Fruit fly (Drosophila melanogaster) whole organism, embryonic: ENCODE measurements around the gene uncNacbeta.

Source experiments
- ATbp ChIP-seq: fragments of 200-800 bp; sonication (Bioruptor generic); optimal IDR thresholded peaks from 2 replicates; lab custom pipeline; 2017; ENCODE audit warnings: missing biosample characterization, mild to moderate bottlenecking, missing genetic modification characterization, missing genetic modification reagents
- Ada2b ChIP-seq: fragments of 200-800 bp; sonication (Bioruptor generic); IDR thresholded peaks from 2 replicates; pipeline ENCODE4 v1.3.6; 2022; ENCODE audit warnings: missing biosample characterization, missing genetic modification characterization
- Asciz ChIP-seq: fragments of 200-800 bp; sonication (Bioruptor generic); optimal IDR thresholded peaks from 2 replicates; lab custom pipeline; 2017; ENCODE audit warnings: missing biosample characterization, mild to moderate bottlenecking, missing genetic modification characterization, missing genetic modification reagents
- Bdp1 ChIP-seq: fragments of 200-800 bp; sonication (Bioruptor generic); optimal IDR thresholded peaks from 3 replicates; lab custom pipeline; 2016; ENCODE audit warnings: missing biosample characterization, missing genetic modification characterization
- C15 ChIP-seq: fragments of 200-800 bp; sonication (Bioruptor generic); IDR thresholded peaks from 3 replicates; pipeline ENCODE4 v1.3.6; 2022; ENCODE audit warnings: missing biosample characterization, missing genetic modification characterization
- CG11247 ChIP-seq: fragments of 200-800 bp; sonication (Bioruptor generic); IDR thresholded peaks from 2 replicates; pipeline ENCODE4 v1.3.6; 2022; ENCODE audit warnings: missing biosample characterization, missing genetic modification characterization
- CG13775 ChIP-seq: fragments of 200-800 bp; sonication (Bioruptor generic); optimal IDR thresholded peaks from 3 replicates; lab custom pipeline; 2017; ENCODE audit warnings: missing biosample characterization, mild to moderate bottlenecking, missing genetic modification characterization
- CG14965 ChIP-seq: fragments of 200-800 bp; sonication (Bioruptor generic); optimal IDR thresholded peaks from 2 replicates; lab custom pipeline; 2016; ENCODE audit warnings: missing biosample characterization, missing genetic modification characterization, borderline replicate concordance
- CG15479 ChIP-seq: fragments of 200-800 bp; sonication (Bioruptor generic); optimal IDR thresholded peaks from 3 replicates; lab custom pipeline; 2019; ENCODE audit warnings: missing biosample characterization, mild to moderate bottlenecking, missing genetic modification characterization, moderate library complexity
- CG16815 ChIP-seq: fragments of 200-800 bp; sonication (Bioruptor generic); optimal IDR thresholded peaks from 3 replicates; lab custom pipeline; 2017; ENCODE audit warnings: missing biosample characterization, mild to moderate bottlenecking, missing genetic modification characterization
- CG17328 ChIP-seq: fragments of 200-800 bp; sonication (Bioruptor generic); IDR thresholded peaks from 2 replicates; pipeline ENCODE4 v1.3.6; 2022; ENCODE audit warnings: missing biosample characterization, missing genetic modification characterization
- CG17912 ChIP-seq: fragments of 200-800 bp; sonication (Bioruptor generic); optimal IDR thresholded peaks from 2 replicates; lab custom pipeline; 2018; ENCODE audit warnings: missing biosample characterization, mild to moderate bottlenecking, missing genetic modification characterization
- CG1792 ChIP-seq: fragments of 200-800 bp; sonication (Bioruptor generic); optimal IDR thresholded peaks from 2 replicates; lab custom pipeline; 2016; ENCODE audit warnings: missing biosample characterization, missing genetic modification characterization
- CG18011 ChIP-seq: fragments of 200-800 bp; sonication (Bioruptor generic); optimal IDR thresholded peaks from 2 replicates; lab custom pipeline; 2017; ENCODE audit warnings: missing biosample characterization, missing genetic modification characterization, mild to moderate bottlenecking, moderate library complexity, missing genotype
- CG18619 ChIP-seq: fragments of 200-800 bp; sonication (Bioruptor generic); optimal IDR thresholded peaks from 3 replicates; lab custom pipeline; 2017; ENCODE audit warnings: missing biosample characterization, mild to moderate bottlenecking, missing genetic modification characterization
- CG32532 ChIP-seq: fragments of 200-800 bp; sonication (Bioruptor generic); IDR thresholded peaks from 2 replicates; pipeline ENCODE4 v1.3.6; 2022; ENCODE audit warnings: missing biosample characterization, missing genetic modification characterization
- CG34376 ChIP-seq: fragments of 200-800 bp; sonication (Bioruptor generic); optimal IDR thresholded peaks from 2 replicates; lab custom pipeline; 2018; ENCODE audit warnings: missing biosample characterization, mild to moderate bottlenecking, missing genetic modification characterization
- CG42726 ChIP-seq: fragments of 200-800 bp; sonication (Bioruptor generic); IDR thresholded peaks from 2 replicates; pipeline ENCODE4 v1.3.6; 2022; ENCODE audit warnings: missing biosample characterization, missing genetic modification characterization; ENCODE audit not compliant: partially characterized antibody
- CG4282 ChIP-seq: fragments of 200-800 bp; sonication (Bioruptor generic); optimal IDR thresholded peaks from 2 replicates; lab custom pipeline; 2016; ENCODE audit warnings: missing biosample characterization, missing genetic modification characterization
- CG4617 ChIP-seq: fragments of 200-800 bp; sonication (Bioruptor generic); optimal IDR thresholded peaks from 3 replicates; lab custom pipeline; 2016; ENCODE audit warnings: missing biosample characterization, missing genetic modification characterization, borderline replicate concordance
- CG4820 ChIP-seq: fragments of 200-800 bp; sonication (Bioruptor generic); optimal IDR thresholded peaks from 3 replicates; lab custom pipeline; 2016; ENCODE audit warnings: missing biosample characterization, missing genetic modification characterization
- CG6175 ChIP-seq: fragments of 200-800 bp; sonication (Bioruptor generic); IDR thresholded peaks from 3 replicates; pipeline ENCODE4 v1.3.6; 2022; ENCODE audit warnings: missing biosample characterization, missing genetic modification characterization
- CG6654 ChIP-seq: fragments of 200-800 bp; sonication (Bioruptor generic); optimal IDR thresholded peaks from 2 replicates; lab custom pipeline; 2017; ENCODE audit warnings: missing biosample characterization, mild to moderate bottlenecking, missing genetic modification characterization
- CG7271 ChIP-seq: fragments of 200-800 bp; sonication (Bioruptor generic); optimal IDR thresholded peaks from 2 replicates; lab custom pipeline; 2018; ENCODE audit warnings: missing biosample characterization, mild to moderate bottlenecking, missing genetic modification characterization, moderate library complexity
- CG7556 ChIP-seq: fragments of 200-800 bp; sonication (Bioruptor generic); optimal IDR thresholded peaks from 2 replicates; lab custom pipeline; 2017; ENCODE audit warnings: missing biosample characterization, mild to moderate bottlenecking, missing genetic modification characterization
- CG7987 ChIP-seq: fragments of 200-800 bp; sonication (Bioruptor generic); optimal IDR thresholded peaks from 2 replicates; lab custom pipeline; 2018; ENCODE audit warnings: missing biosample characterization, mild to moderate bottlenecking, missing genetic modification characterization, moderate library complexity
- CG8388 ChIP-seq: fragments of 200-800 bp; sonication (Bioruptor generic); optimal IDR thresholded peaks from 2 replicates; lab custom pipeline; 2019; ENCODE audit warnings: missing biosample characterization, mild to moderate bottlenecking, missing genetic modification characterization, moderate library complexity
- Chrac-16 ChIP-seq: fragments of 200-800 bp; sonication (Bioruptor generic); optimal IDR thresholded peaks from 3 replicates; lab custom pipeline; 2016; ENCODE audit warnings: missing biosample characterization, missing genetic modification characterization
- D19B ChIP-seq: fragments of 200-800 bp; sonication (Bioruptor generic); optimal IDR thresholded peaks from 2 replicates; lab custom pipeline; 2017; ENCODE audit warnings: missing biosample characterization, mild to moderate bottlenecking, missing genetic modification characterization
- ERR ChIP-seq: fragments of 200-800 bp; sonication (Bioruptor generic); optimal IDR thresholded peaks from 2 replicates; lab custom pipeline; 2016; ENCODE audit warnings: missing biosample characterization, missing genetic modification characterization
- GATAe ChIP-seq: fragments of 200-800 bp; sonication (Bioruptor generic); conservative IDR thresholded peaks from 2 replicates; pipeline ENCODE4 v1.3.6; 2022; ENCODE audit warnings: missing biosample characterization, missing genetic modification characterization
- Hr3 ChIP-seq: fragments of 200-800 bp; sonication (Bioruptor generic); optimal IDR thresholded peaks from 3 replicates; lab custom pipeline; 2016; ENCODE audit warnings: missing biosample characterization, missing genetic modification characterization
- Nf-YC ChIP-seq: fragments of 200-800 bp; optimal IDR thresholded peaks from 3 replicates; lab custom pipeline; 2019; ENCODE audit warnings: missing biosample characterization, mild to moderate bottlenecking, missing genetic modification characterization, moderate library complexity
- Poxn ChIP-seq: fragments of 200-800 bp; sonication (Bioruptor generic); IDR thresholded peaks from 2 replicates; pipeline ENCODE4 v1.3.6; 2022; ENCODE audit warnings: missing biosample characterization, missing genetic modification characterization
- Rx ChIP-seq: fragments of 200-800 bp; sonication (Bioruptor generic); IDR thresholded peaks from 2 replicates; pipeline ENCODE4 v1.3.6; 2022; ENCODE audit warnings: missing biosample characterization, missing genetic modification characterization
- ato ChIP-seq: fragments of 200-800 bp; sonication (Bioruptor generic); IDR thresholded peaks from 2 replicates; pipeline ENCODE4 v1.3.6; 2022; ENCODE audit warnings: missing biosample characterization, missing genetic modification characterization; ENCODE audit not compliant: partially characterized antibody
- bigmax ChIP-seq: fragments of 200-800 bp; sonication (Bioruptor generic); optimal IDR thresholded peaks from 2 replicates; lab custom pipeline; 2018; ENCODE audit warnings: missing biosample characterization, mild to moderate bottlenecking, missing genetic modification characterization
- bowl ChIP-seq: fragments of 200-800 bp; sonication (Bioruptor generic); IDR thresholded peaks from 2 replicates; pipeline ENCODE4 v1.3.6; 2022; ENCODE audit warnings: missing biosample characterization, missing genetic modification characterization
- cato ChIP-seq: fragments of 200-800 bp; sonication (Bioruptor generic); optimal IDR thresholded peaks from 2 replicates; lab custom pipeline; 2016; ENCODE audit warnings: missing biosample characterization, missing genetic modification characterization, borderline replicate concordance
- croc ChIP-seq: fragments of 200-800 bp; sonication (Bioruptor generic); conservative IDR thresholded peaks from 3 replicates; pipeline ENCODE4 v1.3.6; 2022; ENCODE audit warnings: missing biosample characterization, missing genetic modification characterization
- dpn ChIP-seq, 2 experiments: fragments of 200-800 bp; sonication (Bioruptor generic); optimal IDR thresholded peaks; 3 replicates each; lab custom pipeline; 2016; ENCODE audit warnings: missing biosample characterization in 2 of 2, missing genetic modification characterization in 2 of 2
- ems ChIP-seq: fragments of 200-800 bp; sonication (Bioruptor generic); optimal IDR thresholded peaks from 3 replicates; lab custom pipeline; 2016; ENCODE audit warnings: missing biosample characterization, missing genetic modification characterization
- esg ChIP-seq: fragments of 200-800 bp; sonication (Bioruptor generic); conservative IDR thresholded peaks from 2 replicates; pipeline ENCODE4 v1.3.6; 2022; ENCODE audit warnings: missing biosample characterization, missing genetic modification characterization
- exex ChIP-seq: fragments of 200-800 bp; sonication (Bioruptor generic); optimal IDR thresholded peaks from 4 replicates; lab custom pipeline; 2018; ENCODE audit warnings: missing biosample characterization, mild to moderate bottlenecking, missing genetic modification characterization, moderate library complexity
- gt ChIP-seq: fragments of 200-800 bp; sonication (Bioruptor generic); IDR thresholded peaks from 2 replicates; pipeline ENCODE4 v1.3.6; 2022; ENCODE audit warnings: missing biosample characterization, missing genetic modification characterization
- her ChIP-seq: fragments of 200-800 bp; sonication (Bioruptor generic); optimal IDR thresholded peaks from 2 replicates; lab custom pipeline; 2016; ENCODE audit warnings: missing biosample characterization, missing genetic modification characterization
- jing ChIP-seq: fragments of 200-800 bp; sonication (Bioruptor generic); optimal IDR thresholded peaks from 2 replicates; lab custom pipeline; 2018; ENCODE audit warnings: missing biosample characterization, mild to moderate bottlenecking, missing genetic modification characterization
- kah ChIP-seq: fragments of 200-800 bp; sonication (Bioruptor generic); optimal IDR thresholded peaks from 2 replicates; lab custom pipeline; 2018; ENCODE audit warnings: missing biosample characterization, mild to moderate bottlenecking, missing genetic modification characterization
- maf-S ChIP-seq: fragments of 200-800 bp; sonication (Bioruptor generic); optimal IDR thresholded peaks from 2 replicates; lab custom pipeline; 2016; ENCODE audit warnings: missing biosample characterization, missing genetic modification characterization
- nmo ChIP-seq: fragments of 200-800 bp; sonication (Bioruptor generic); optimal IDR thresholded peaks from 2 replicates; lab custom pipeline; 2018; ENCODE audit warnings: missing biosample characterization, mild to moderate bottlenecking, missing genetic modification characterization, moderate library complexity
- row ChIP-seq: fragments of 200-800 bp; sonication (Bioruptor generic); IDR thresholded peaks from 3 replicates; pipeline ENCODE4 v1.3.6; 2022; ENCODE audit warnings: missing biosample characterization, missing genetic modification characterization
- yki ChIP-seq: fragments of >200 bp; optimal IDR thresholded peaks from 3 replicates; lab custom pipeline; 2018

Gene uncNacbeta

dm6 chr2L:530245-530644 lies 33.4 kb downstream of the uncNacbeta start (continued):
- TF ChIP-seq Hr3 (GFP tag; lab: Kevin White, UChicago) (peak; percentile 14), D19B (GFP tag; lab: Kevin White, UChicago) (no peak), ATbp (peak; percentile 20), croc (GFP tag; lab: Robert Waterston, UW) (no peak), C15 (GFP tag; lab: Robert Waterston, UW) (no peak), CG15479 (GFP tag; lab: Kevin White, UChicago) (no peak), CG4820 (GFP tag; lab: Kevin White, UChicago) (no peak), CG17328 (GFP tag; lab: Robert Waterston, UW) (peak; percentile 53; the same call in 1 of the 2 replicates), Nf-YC (tag; lab: Kevin White, UChicago) (no peak), Rx (GFP tag; lab: Robert Waterston, UW) (no peak), CG6175 (GFP tag; lab: Robert Waterston, UW) (no peak), CG17912 (no peak), Asciz (GFP tag; lab: Kevin White, UChicago) (no peak), maf-S (no peak), bowl (GFP tag; lab: Robert Waterston, UW) (no peak), CG7271 (tag; lab: Kevin White, UChicago) (no peak), CG14965 (GFP tag; lab: Kevin White, UChicago) (no peak), esg (GFP tag; lab: Robert Waterston, UW) (peak; percentile 34; the same call in 1 of the 2 replicates), CG42726 (GFP tag; lab: Robert Waterston, UW) (no peak), GATAe (GFP tag; lab: Robert Waterston, UW) (no peak), CG4617 (no peak), CG7987 (GFP tag; lab: Kevin White, UChicago) (no peak), ERR (no peak), CG1792 (no peak), Bdp1 (GFP tag; lab: Kevin White, UChicago) (no peak), CG6654 (GFP tag; lab: Kevin White, UChicago) (no peak), ems (GFP tag; lab: Kevin White, UChicago) (no peak), yki (lab: Kevin White, UChicago) (no peak), CG18619 (no peak), gt (GFP tag; lab: Robert Waterston, UW) (no peak), Chrac-16 (peak; percentile 19), dpn (GFP tag; optimal IDR thresholded peaks at IDR 0.05; lab: Kevin White, UChicago) (peak; percentile 15 to 18), ato (GFP tag; lab: Robert Waterston, UW) (no peak), CG4282 (GFP tag; lab: Kevin White, UChicago) (no peak), CG18011 (GFP tag; lab: Kevin White, UChicago) (no peak), row (peak; percentile 48; the same call in 2 of the 3 replicates), bigmax (no peak), CG13775 (GFP tag; lab: Kevin White, UChicago) (no peak), exex (tag; lab: Kevin White, UChicago) (no peak), her (GFP tag; lab: Kevin White, UChicago) (no peak), kah (GFP tag; lab: Kevin White, UChicago) (no peak), CG32532 (GFP tag; lab: Robert Waterston, UW) (peak; percentile 41; the same call in 1 of the 2 replicates), Poxn (GFP tag; lab: Robert Waterston, UW) (no peak), CG11247 (no peak), CG7556 (GFP tag; lab: Kevin White, UChicago) (no peak), CG8388 (GFP tag; lab: Kevin White, UChicago) (no peak), cato (GFP tag; lab: Kevin White, UChicago) (no peak), Ada2b (GFP tag; lab: Robert Waterston, UW) (no peak), CG34376 (GFP tag; lab: Kevin White, UChicago) (no peak), jing (GFP tag; lab: Kevin White, UChicago) (no peak), CG16815 (GFP tag; lab: Kevin White, UChicago) (no peak), nmo (GFP tag; lab: Kevin White, UChicago) (no peak)
